Worm (Caenorhabditis elegans) whole organism, midembryonic: Measurements from ENCODE around the gene cor-1.

Experiments
- T22C8.4 ChIP-seq: fragments of 200-800 bp; sonication (Bioruptor generic); IDR thresholded peaks from 2 replicates; pipeline ENCODE4 v1.3.6; 2022; ENCODE audit warnings: missing genetic modification characterization, missing compliant biosample characterization
- cog-1 ChIP-seq: sonication (generic microtip); optimal IDR thresholded peaks from 2 replicates; lab custom pipeline; 2016; ENCODE audit warnings: missing genetic modification characterization, missing compliant biosample characterization
- flt-1 ChIP-seq: fragments of 200-800 bp; sonication (Bioruptor generic); IDR thresholded peaks from 2 replicates; pipeline ENCODE4 v1.3.6; 2022; ENCODE audit warnings: missing genetic modification characterization, missing compliant biosample characterization
- klf-2 ChIP-seq: fragments of 200-800 bp; sonication (Bioruptor generic); conservative IDR thresholded peaks from 2 replicates; pipeline ENCODE4 v1.3.6; 2022; ENCODE audit warnings: missing genetic modification reagents, missing genetic modification characterization, missing compliant biosample characterization
- med-1 ChIP-seq: sonication (generic microtip); optimal IDR thresholded peaks from 2 replicates; lab custom pipeline; 2017; ENCODE audit warnings: missing genetic modification characterization, mild to moderate bottlenecking, missing compliant biosample characterization, antibody characterized with exemption, missing genetic modification reagents; ENCODE audit not compliant: insufficient read depth
- ref-1 ChIP-seq: fragments of 200-800 bp; sonication (Bioruptor generic); conservative IDR thresholded peaks from 2 replicates; pipeline ENCODE4 v1.3.6; 2022; ENCODE audit warnings: missing genetic modification reagents, missing genetic modification characterization, missing compliant biosample characterization
- tab-1 ChIP-seq: fragments of 200-800 bp; sonication (Bioruptor generic); IDR thresholded peaks from 2 replicates; pipeline ENCODE4 v1.3.6; 2022; ENCODE audit warnings: missing genetic modification characterization, missing compliant biosample characterization
- ztf-23 ChIP-seq: fragments of 200-800 bp; sonication (Bioruptor generic); IDR thresholded peaks from 2 replicates; pipeline ENCODE4 v1.3.6; 2022; ENCODE audit warnings: missing genetic modification reagents, missing genetic modification characterization, missing compliant biosample characterization
- ztf-29 ChIP-seq: fragments of 200-800 bp; sonication (Bioruptor generic); IDR thresholded peaks from 2 replicates; pipeline ENCODE4 v1.3.6; 2022; ENCODE audit warnings: missing genetic modification reagents, missing genetic modification characterization, missing compliant biosample characterization

ce11 chrIII:10261256-10261655 is 12.3 kb downstream of the cor-1 start:
- TF ChIP-seq cog-1 (no peak), T22C8.4 (no peak), flt-1 (GFP tag; lab: Robert Waterston, UW) (no peak), med-1 (GFP tag; lab: Kevin White, UChicago) (no peak), ztf-23 (GFP tag; lab: Robert Waterston, UW) (no peak), ref-1 (GFP tag; lab: Robert Waterston, UW) (no peak), ztf-29 (GFP tag; lab: Robert Waterston, UW) (no peak), klf-2 (no peak), tab-1 (no peak)
